Worm (Caenorhabditis elegans): ENCODE results near the gene hum-8.

- peak; percentile 96 for TF ChIP-seq nhr-12 (tag; optimal IDR thresholded peaks at IDR 0.05)
- peak; percentile 98 for TF ChIP-seq ham-2 (GFP tag; optimal IDR thresholded peaks at IDR 0.05)
- TF ChIP-seq unc-39 (tag; optimal IDR thresholded peaks at IDR 0.05) = peak; percentile 76
- no peak for TF ChIP-seq snpc-4 (tag; optimal IDR thresholded peaks at IDR 0.05)
- peak; percentile 87 for TF ChIP-seq blmp-1 (tag; optimal IDR thresholded peaks at IDR 0.05)
- peak; percentile 42 for TF ChIP-seq unc-62 (GFP tag; optimal IDR thresholded peaks at IDR 0.05)
- peak; percentile 91 for TF ChIP-seq nhr-237 (tag; optimal IDR thresholded peaks at IDR 0.05)
- peak; percentile 97 for TF ChIP-seq lin-13 (tag; optimal IDR thresholded peaks at IDR 0.05)
- TF ChIP-seq sem-2 (GFP tag; optimal IDR thresholded peaks at IDR 0.05) = peak; percentile 92
- peak; percentile 93 for TF ChIP-seq bed-3 (GFP tag; optimal IDR thresholded peaks at IDR 0.05)
- no peak for TF ChIP-seq elt-3 (tag; optimal IDR thresholded peaks at IDR 0.05)
- peak; percentile 97 for TF ChIP-seq nhr-76 (tag; optimal IDR thresholded peaks at IDR 0.05)
- peak; percentile 95 for TF ChIP-seq ztf-11 (tag; optimal IDR thresholded peaks at IDR 0.05)
- no peak for TF ChIP-seq zip-8 (tag; optimal IDR thresholded peaks at IDR 0.05)
These were observed 50.1 kb downstream of the hum-8 start, which contains the start of the genes ears-2 and uncp-18 for ce11 chrIV:390279-390678.
